Fruit fly (Drosophila melanogaster) whole organism, embryonic: ENCODE results near the gene DZIP1.
A peak's percentile ranks its signal among the peaks of the same experiment; 100 is the strongest.

Experiments
- ATbp ChIP-seq: fragments of 200-800 bp; sonication (Bioruptor generic); optimal IDR thresholded peaks from 2 replicates; lab custom pipeline; 2017; ENCODE audit warnings: missing biosample characterization, mild to moderate bottlenecking, missing genetic modification characterization, missing genetic modification reagents
- Ada2b ChIP-seq: fragments of 200-800 bp; sonication (Bioruptor generic); IDR thresholded peaks from 2 replicates; pipeline ENCODE4 v1.3.6; 2022; ENCODE audit warnings: missing biosample characterization, missing genetic modification characterization
- Atf-2 ChIP-seq: fragments of 200-800 bp; sonication (Bioruptor generic); optimal IDR thresholded peaks from 2 replicates; lab custom pipeline; 2016; ENCODE audit warnings: missing biosample characterization, missing genetic modification characterization
- CG10431 ChIP-seq: fragments of 200-800 bp; sonication (Bioruptor generic); optimal IDR thresholded peaks from 3 replicates; lab custom pipeline; 2018; ENCODE audit warnings: missing biosample characterization, mild to moderate bottlenecking, missing genetic modification characterization
- CG12071 ChIP-seq: fragments of 200-800 bp; sonication (Bioruptor generic); optimal IDR thresholded peaks from 3 replicates; lab custom pipeline; 2018; ENCODE audit warnings: missing biosample characterization, mild to moderate bottlenecking, missing genetic modification characterization
- CG13296 ChIP-seq: fragments of 200-800 bp; sonication (Bioruptor generic); optimal IDR thresholded peaks from 3 replicates; lab custom pipeline; 2018; ENCODE audit warnings: missing biosample characterization, mild to moderate bottlenecking, missing genetic modification characterization
- CG14965 ChIP-seq: fragments of 200-800 bp; sonication (Bioruptor generic); optimal IDR thresholded peaks from 2 replicates; lab custom pipeline; 2016; ENCODE audit warnings: missing biosample characterization, missing genetic modification characterization, borderline replicate concordance
- CG15269 ChIP-seq: fragments of 200-800 bp; sonication (Bioruptor generic); optimal IDR thresholded peaks from 2 replicates; lab custom pipeline; 2018; ENCODE audit warnings: missing biosample characterization, mild to moderate bottlenecking, missing genetic modification characterization, moderate library complexity
- CG17359 ChIP-seq: fragments of 200-800 bp; sonication (Bioruptor generic); optimal IDR thresholded peaks from 3 replicates; lab custom pipeline; 2018; ENCODE audit warnings: missing biosample characterization, mild to moderate bottlenecking, missing genetic modification characterization, moderate library complexity
- CG17612 ChIP-seq: fragments of 200-800 bp; sonication (Bioruptor generic); IDR thresholded peaks from 2 replicates; pipeline ENCODE4 v1.3.6; 2022; ENCODE audit warnings: missing biosample characterization, missing genetic modification characterization
- CG18011 ChIP-seq: fragments of 200-800 bp; sonication (Bioruptor generic); optimal IDR thresholded peaks from 2 replicates; lab custom pipeline; 2017; ENCODE audit warnings: missing biosample characterization, missing genetic modification characterization, mild to moderate bottlenecking, moderate library complexity, missing genotype
- CG18619 ChIP-seq: fragments of 200-800 bp; sonication (Bioruptor generic); optimal IDR thresholded peaks from 3 replicates; lab custom pipeline; 2017; ENCODE audit warnings: missing biosample characterization, mild to moderate bottlenecking, missing genetic modification characterization
- CG2129 ChIP-seq: fragments of 200-800 bp; sonication (Bioruptor generic); IDR thresholded peaks from 2 replicates; pipeline ENCODE4 v1.3.6; 2022; ENCODE audit warnings: missing biosample characterization, missing genetic modification characterization; ENCODE audit not compliant: partially characterized antibody
- CG34224 ChIP-seq: fragments of 200-800 bp; sonication (Bioruptor generic); IDR thresholded peaks from 3 replicates; pipeline ENCODE4 v1.3.6; 2022; ENCODE audit warnings: missing biosample characterization, missing genetic modification characterization; ENCODE audit not compliant: partially characterized antibody
- CG3995 ChIP-seq: fragments of 200-800 bp; sonication (Bioruptor generic); optimal IDR thresholded peaks from 3 replicates; lab custom pipeline; 2016; ENCODE audit warnings: missing biosample characterization, missing genetic modification characterization
- CG42726 ChIP-seq: fragments of 200-800 bp; sonication (Bioruptor generic); IDR thresholded peaks from 2 replicates; pipeline ENCODE4 v1.3.6; 2022; ENCODE audit warnings: missing biosample characterization, missing genetic modification characterization; ENCODE audit not compliant: partially characterized antibody
- CG6689 ChIP-seq: fragments of 200-800 bp; sonication (Bioruptor generic); IDR thresholded peaks from 2 replicates; pipeline ENCODE4 v1.3.6; 2022; ENCODE audit warnings: missing biosample characterization, missing genetic modification characterization
- CG6813 ChIP-seq: fragments of 200-800 bp; sonication (Bioruptor generic); optimal IDR thresholded peaks from 2 replicates; lab custom pipeline; 2017; ENCODE audit warnings: missing biosample characterization, missing genetic modification characterization, mild to moderate bottlenecking, moderate library complexity, missing genetic modification reagents
- CG7357 ChIP-seq: fragments of 200-800 bp; sonication (Bioruptor generic); IDR thresholded peaks from 3 replicates; pipeline ENCODE4 v1.3.6; 2022; ENCODE audit warnings: missing biosample characterization, missing genetic modification characterization
- CG9932 ChIP-seq: fragments of 200-800 bp; sonication (Bioruptor generic); IDR thresholded peaks from 2 replicates; pipeline ENCODE4 v1.3.6; 2022; ENCODE audit warnings: missing biosample characterization, missing genetic modification characterization
- CrebB ChIP-seq: fragments of 200-800 bp; sonication (Bioruptor generic); optimal IDR thresholded peaks from 3 replicates; lab custom pipeline; 2018; ENCODE audit warnings: missing biosample characterization, mild to moderate bottlenecking, missing genetic modification characterization
- Deaf1 ChIP-seq: fragments of 200-800 bp; optimal IDR thresholded peaks from 3 replicates; lab custom pipeline; 2019; ENCODE audit warnings: missing biosample characterization, mild to moderate bottlenecking, missing genetic modification characterization, moderate library complexity
- Doc2 ChIP-seq: fragments of 200-800 bp; sonication (Bioruptor generic); IDR thresholded peaks from 2 replicates; pipeline ENCODE4 v1.3.6; 2022; ENCODE audit warnings: missing biosample characterization, missing genetic modification characterization
- E2f1 ChIP-seq: fragments of 200-800 bp; sonication (Bioruptor generic); IDR thresholded peaks from 2 replicates; pipeline ENCODE4 v1.3.6; 2022; ENCODE audit warnings: missing biosample characterization, missing genetic modification characterization
- Eip74EF ChIP-seq, 2 experiments: fragments of 200-800 bp in 1 of 2; fragments of >200 bp in 1 of 2; sonication (Bioruptor generic) in 1 of 2; optimal IDR thresholded peaks; 2 replicates each; lab custom pipeline; 2017 to 2019; ENCODE audit warnings: missing biosample characterization in 2 of 2, missing genetic modification characterization in 2 of 2, mild to moderate bottlenecking in 1 of 2, moderate library complexity in 1 of 2
- Elba2 ChIP-seq: fragments of 200-800 bp; sonication (Bioruptor generic); optimal IDR thresholded peaks from 3 replicates; lab custom pipeline; 2016; ENCODE audit warnings: missing biosample characterization, missing genetic modification characterization
- Gug ChIP-seq: fragments of 200-800 bp; sonication (Bioruptor generic); IDR thresholded peaks from 4 replicates; pipeline ENCODE4 v1.3.6; 2022; ENCODE audit warnings: missing biosample characterization, missing genetic modification characterization
- H2.0 ChIP-seq: fragments of 200-800 bp; sonication (Bioruptor generic); IDR thresholded peaks from 2 replicates; pipeline ENCODE4 v1.3.6; 2022; ENCODE audit warnings: missing biosample characterization, missing genetic modification characterization
- Jarid2 ChIP-seq: fragments of 200-800 bp; sonication (Bioruptor generic); optimal IDR thresholded peaks from 3 replicates; lab custom pipeline; 2017; ENCODE audit warnings: mild to moderate bottlenecking, missing biosample characterization, missing genetic modification reagents, missing genetic modification characterization
- MTF-1 ChIP-seq: fragments of 200-800 bp; sonication (Bioruptor generic); optimal IDR thresholded peaks from 2 replicates; lab custom pipeline; 2018; ENCODE audit warnings: missing biosample characterization, mild to moderate bottlenecking, missing genetic modification characterization, borderline replicate concordance
- NC2α ChIP-seq: fragments of 200-800 bp; sonication (Bioruptor generic); optimal IDR thresholded peaks from 2 replicates; lab custom pipeline; 2016; ENCODE audit warnings: missing biosample characterization, missing genetic modification characterization
- Rfx ChIP-seq: fragments of 200-800 bp; sonication (Bioruptor generic); IDR thresholded peaks from 2 replicates; pipeline ENCODE4 v1.3.6; 2022; ENCODE audit warnings: missing biosample characterization, missing genetic modification characterization
- YL-1 ChIP-seq: fragments of 200-800 bp; sonication (Bioruptor generic); optimal IDR thresholded peaks from 3 replicates; lab custom pipeline; 2017; ENCODE audit warnings: missing biosample characterization, mild to moderate bottlenecking, missing genetic modification characterization
- caup ChIP-seq: fragments of 200-800 bp; sonication (Bioruptor generic); optimal IDR thresholded peaks from 3 replicates; lab custom pipeline; 2017; ENCODE audit warnings: missing biosample characterization, mild to moderate bottlenecking, missing genetic modification characterization, moderate library complexity; ENCODE audit not compliant: severe bottlenecking
- corto ChIP-seq: fragments of 200-800 bp; sonication (Bioruptor generic); optimal IDR thresholded peaks from 2 replicates; lab custom pipeline; 2016; ENCODE audit warnings: missing biosample characterization, mild to moderate bottlenecking, missing genetic modification characterization, moderate library complexity
- da ChIP-seq: fragments of 200-800 bp; sonication (Bioruptor generic); optimal IDR thresholded peaks from 2 replicates; lab custom pipeline; 2016; ENCODE audit warnings: missing biosample characterization, missing genetic modification characterization
- fd96Cb ChIP-seq: fragments of 200-800 bp; sonication (Bioruptor generic); optimal IDR thresholded peaks from 2 replicates; lab custom pipeline; 2018; ENCODE audit warnings: missing biosample characterization, mild to moderate bottlenecking, missing genetic modification characterization, moderate library complexity
- fu2 ChIP-seq: fragments of 200-800 bp; sonication (Bioruptor generic); optimal IDR thresholded peaks from 2 replicates; lab custom pipeline; 2016; ENCODE audit warnings: missing biosample characterization, missing genetic modification characterization
- jing ChIP-seq: fragments of 200-800 bp; sonication (Bioruptor generic); optimal IDR thresholded peaks from 2 replicates; lab custom pipeline; 2018; ENCODE audit warnings: missing biosample characterization, mild to moderate bottlenecking, missing genetic modification characterization
- klu ChIP-seq: fragments of 200-800 bp; sonication (Bioruptor generic); IDR thresholded peaks from 2 replicates; pipeline ENCODE4 v1.3.6; 2022; ENCODE audit warnings: missing biosample characterization, missing genetic modification characterization
- kni ChIP-seq: fragments of 200-800 bp; sonication (Bioruptor generic); optimal IDR thresholded peaks from 3 replicates; lab custom pipeline; 2017; ENCODE audit warnings: mild to moderate bottlenecking, missing biosample characterization, missing genetic modification reagents, missing genetic modification characterization
- luna ChIP-seq: fragments of 200-800 bp; sonication (Bioruptor generic); optimal IDR thresholded peaks from 2 replicates; lab custom pipeline; 2016; ENCODE audit warnings: missing biosample characterization, missing genetic modification characterization
- pho ChIP-seq: fragments of 200-800 bp; sonication (Bioruptor generic); optimal IDR thresholded peaks from 2 replicates; lab custom pipeline; 2016; ENCODE audit warnings: missing biosample characterization, missing genetic modification characterization
- row ChIP-seq: fragments of 200-800 bp; sonication (Bioruptor generic); IDR thresholded peaks from 3 replicates; pipeline ENCODE4 v1.3.6; 2022; ENCODE audit warnings: missing biosample characterization, missing genetic modification characterization
- schlank ChIP-seq: fragments of 200-800 bp; sonication (Bioruptor generic); optimal IDR thresholded peaks from 2 replicates; lab custom pipeline; 2018; ENCODE audit warnings: missing biosample characterization, mild to moderate bottlenecking, missing genetic modification characterization
- so ChIP-seq: fragments of 200-800 bp; sonication (Bioruptor generic); IDR thresholded peaks from 3 replicates; pipeline ENCODE4 v1.3.6; 2022; ENCODE audit warnings: missing biosample characterization, missing genetic modification characterization
- tll ChIP-seq, 2 experiments: fragments of 200-800 bp in 1 of 2; fragments of >200 bp in 1 of 2; sonication (Bioruptor generic) in 1 of 2; optimal IDR thresholded peaks; 2 replicates each; lab custom pipeline; 2017 to 2019; ENCODE audit warnings: missing biosample characterization in 2 of 2, missing genetic modification characterization in 2 of 2, mild to moderate bottlenecking in 1 of 2, moderate library complexity in 1 of 2
- wor ChIP-seq: fragments of 200-800 bp; sonication (Bioruptor generic); IDR thresholded peaks from 2 replicates; pipeline ENCODE4 v1.3.6; 2022; ENCODE audit warnings: missing biosample characterization, missing genetic modification characterization

The DZIP1 gene

dm6 chr3R:24543676-24544277 is 28.7 kb downstream of the DZIP1 start, which contains the start of gene Cftr (continued):
- TF ChIP-seq CG34224 (peak; percentile 44; the same call in 1 of the 3 replicates), tll (GFP tag; optimal IDR thresholded peaks at IDR 0.05; lab: Kevin White, UChicago) (no peak), fd96Cb (tag; lab: Kevin White, UChicago) (no peak), CG18619 (no peak), ATbp (GFP tag; lab: Kevin White, UChicago) (no peak), CG9932 (GFP tag; lab: Robert Waterston, UW) (peak; percentile 70), so (GFP tag; lab: Robert Waterston, UW) (peak; percentile 22; the same call in 1 of the 3 replicates), fu2 (GFP tag; lab: Kevin White, UChicago) (peak; percentile 1), CG14965 (no peak), Deaf1 (tag; lab: Kevin White, UChicago) (peak; percentile 83), caup (peak; percentile 83), CG13296 (GFP tag; lab: Kevin White, UChicago) (peak; percentile 39), CG10431 (no peak), CG6813 (peak; percentile 27), CG17359 (tag; lab: Kevin White, UChicago) (peak; percentile 56), MTF-1 (GFP tag; lab: Kevin White, UChicago) (peak; percentile 70), CG12071 (GFP tag; lab: Kevin White, UChicago) (peak; percentile 77), pho (GFP tag; lab: Kevin White, UChicago) (peak; percentile 61), schlank (peak; percentile 12), Eip74EF (GFP tag; optimal IDR thresholded peaks at IDR 0.05; lab: Kevin White, UChicago) (no peak), Rfx (peak; percentile 81), Gug (GFP tag; lab: Robert Waterston, UW) (no peak), H2.0 (GFP tag; lab: Robert Waterston, UW) (no peak), CrebB (tag; lab: Kevin White, UChicago) (peak; percentile 45), Elba2 (GFP tag; lab: Kevin White, UChicago) (peak; percentile 29), CG2129 (GFP tag; lab: Robert Waterston, UW) (no peak), CG3995 (GFP tag; lab: Kevin White, UChicago) (peak; percentile 97), da (GFP tag; lab: Kevin White, UChicago) (peak; percentile 13), CG42726 (GFP tag; lab: Robert Waterston, UW) (peak; percentile 66; the same call in 1 of the 2 replicates), CG17612 (GFP tag; lab: Robert Waterston, UW) (no peak; the same call in 1 of the 2 replicates), NC2α (GFP tag; lab: Kevin White, UChicago) (peak; percentile 55), wor (GFP tag; lab: Robert Waterston, UW) (no peak), CG18011 (GFP tag; lab: Kevin White, UChicago) (no peak), luna (GFP tag; lab: Kevin White, UChicago) (peak; percentile 27), YL-1 (GFP tag; lab: Kevin White, UChicago) (no peak), Ada2b (GFP tag; lab: Robert Waterston, UW) (peak; percentile 49), CG15269 (no peak), Doc2 (GFP tag; lab: Robert Waterston, UW) (no peak), Jarid2 (peak; percentile 91), E2f1 (GFP tag; lab: Robert Waterston, UW) (peak; percentile 48; the same call in 1 of the 2 replicates), CG6689 (GFP tag; lab: Robert Waterston, UW) (no peak), jing (GFP tag; lab: Kevin White, UChicago) (no peak), kni (no peak), row (GFP tag; lab: Robert Waterston, UW) (peak; percentile 43), corto (GFP tag; lab: Kevin White, UChicago) (no peak), CG7357 (GFP tag; lab: Robert Waterston, UW) (no peak), Atf-2 (GFP tag; lab: Kevin White, UChicago) (no peak), klu (GFP tag; lab: Robert Waterston, UW) (no peak)
